Fruit fly (Drosophila melanogaster) whole organism, adult: ENCODE measurements around the gene CG42822.

Source experiments
- CG11617 ChIP-seq: fragments of 200-800 bp; sonication (Bioruptor generic); optimal IDR thresholded peaks from 2 replicates; lab custom pipeline; 2017; ENCODE audit warnings: mild to moderate bottlenecking, missing biosample characterization, missing genetic modification reagents, missing genetic modification characterization
- CG12768 ChIP-seq: fragments of 200-800 bp; sonication (Bioruptor generic); optimal IDR thresholded peaks from 2 replicates; lab custom pipeline; 2017; ENCODE audit warnings: missing biosample characterization, missing genetic modification characterization, mild to moderate bottlenecking, moderate library complexity, missing genetic modification reagents
- CG14711 ChIP-seq: fragments of 200-800 bp; sonication (Bioruptor generic); optimal IDR thresholded peaks from 2 replicates; lab custom pipeline; 2018; ENCODE audit warnings: missing biosample characterization, mild to moderate bottlenecking, missing genetic modification characterization, moderate library complexity
- CG1620 ChIP-seq: fragments of 200-800 bp; sonication (Bioruptor generic); optimal IDR thresholded peaks from 2 replicates; lab custom pipeline; 2016; ENCODE audit warnings: missing biosample characterization, missing genetic modification characterization
- CG33017 ChIP-seq: fragments of 200-800 bp; sonication (Bioruptor generic); optimal IDR thresholded peaks from 2 replicates; lab custom pipeline; 2018; ENCODE audit warnings: missing biosample characterization, mild to moderate bottlenecking, missing genetic modification characterization, moderate library complexity
- CG5204 ChIP-seq: fragments of 200-800 bp; sonication (Bioruptor generic); optimal IDR thresholded peaks from 2 replicates; lab custom pipeline; 2016; ENCODE audit warnings: missing biosample characterization, missing genetic modification characterization
- CG7045 ChIP-seq: fragments of 200-800 bp; sonication (Bioruptor generic); optimal IDR thresholded peaks from 2 replicates; lab custom pipeline; 2017; ENCODE audit warnings: missing biosample characterization, mild to moderate bottlenecking, missing genetic modification characterization
- CG7101 ChIP-seq: fragments of 200-800 bp; sonication (Bioruptor generic); optimal IDR thresholded peaks from 2 replicates; lab custom pipeline; 2018; ENCODE audit warnings: missing biosample characterization, mild to moderate bottlenecking, missing genetic modification characterization, moderate library complexity
- Clk ChIP-seq: fragments of 200-800 bp; sonication (Bioruptor generic); optimal IDR thresholded peaks from 2 replicates; lab custom pipeline; 2017; ENCODE audit warnings: missing biosample characterization, missing genetic modification characterization
- Crg-1 ChIP-seq: fragments of 200-800 bp; sonication (Bioruptor generic); optimal IDR thresholded peaks from 2 replicates; lab custom pipeline; 2016; ENCODE audit warnings: missing biosample characterization, missing genetic modification characterization
- Hr96 ChIP-seq: fragments of 200-800 bp; sonication (Bioruptor generic); optimal IDR thresholded peaks from 2 replicates; lab custom pipeline; 2016; ENCODE audit warnings: missing biosample characterization, missing genetic modification characterization
- Mnt ChIP-seq: fragments of 200-800 bp; sonication (Bioruptor generic); optimal IDR thresholded peaks from 2 replicates; lab custom pipeline; 2016; ENCODE audit warnings: missing biosample characterization, mild to moderate bottlenecking, missing genetic modification characterization
- bab1 ChIP-seq: fragments of 200-800 bp; sonication (Bioruptor generic); optimal IDR thresholded peaks from 3 replicates; lab custom pipeline; 2019; ENCODE audit warnings: missing biosample characterization, mild to moderate bottlenecking, missing genetic modification characterization, moderate library complexity
- cic ChIP-seq: fragments of 200-800 bp; sonication (Bioruptor generic); optimal IDR thresholded peaks from 2 replicates; lab custom pipeline; 2017; ENCODE audit warnings: missing biosample characterization, mild to moderate bottlenecking, missing genetic modification characterization, moderate library complexity
- cnc ChIP-seq, 2 experiments: fragments of >200 bp; optimal IDR thresholded peaks; 2 replicates each; lab custom pipeline; 2017
- kay ChIP-seq: fragments of 200-800 bp; sonication (Bioruptor generic); peaks from one replicate; lab custom pipeline; 2016; ENCODE audit warnings: missing biosample characterization, missing genetic modification characterization, borderline replicate concordance
- ovo ChIP-seq: fragments of 200-800 bp; sonication (Bioruptor generic); optimal IDR thresholded peaks from 2 replicates; lab custom pipeline; 2016; ENCODE audit warnings: missing biosample characterization, missing genetic modification characterization
- pad ChIP-seq: fragments of 200-800 bp; sonication (Bioruptor generic); optimal IDR thresholded peaks from 3 replicates; lab custom pipeline; 2017; ENCODE audit warnings: missing biosample characterization, missing genetic modification characterization, mild to moderate bottlenecking, moderate library complexity, missing genetic modification reagents
- tj ChIP-seq: fragments of 200-800 bp; sonication (Bioruptor generic); optimal IDR thresholded peaks from 3 replicates; lab custom pipeline; 2017; ENCODE audit warnings: missing biosample characterization, mild to moderate bottlenecking, missing genetic modification characterization, moderate library complexity
- toe ChIP-seq: fragments of 200-800 bp; sonication (Bioruptor generic); optimal IDR thresholded peaks from 2 replicates; lab custom pipeline; 2016; ENCODE audit warnings: missing biosample characterization, missing genetic modification characterization

CG42822 gene

dm6 chr3R:17412458-17413127, 1.1 kb upstream of the CG42822 start, which contains the start of gene CG42821:
TSS of gene CG42821 (plus strand) at chr3R:17413077.
- peak; percentile 23 for TF ChIP-seq bab1 (GFP tag; lab: Kevin White, UChicago)
- peak; percentile 29 for TF ChIP-seq CG14711 (tag; lab: Kevin White, UChicago)
- no peak for TF ChIP-seq ovo

DNA sequence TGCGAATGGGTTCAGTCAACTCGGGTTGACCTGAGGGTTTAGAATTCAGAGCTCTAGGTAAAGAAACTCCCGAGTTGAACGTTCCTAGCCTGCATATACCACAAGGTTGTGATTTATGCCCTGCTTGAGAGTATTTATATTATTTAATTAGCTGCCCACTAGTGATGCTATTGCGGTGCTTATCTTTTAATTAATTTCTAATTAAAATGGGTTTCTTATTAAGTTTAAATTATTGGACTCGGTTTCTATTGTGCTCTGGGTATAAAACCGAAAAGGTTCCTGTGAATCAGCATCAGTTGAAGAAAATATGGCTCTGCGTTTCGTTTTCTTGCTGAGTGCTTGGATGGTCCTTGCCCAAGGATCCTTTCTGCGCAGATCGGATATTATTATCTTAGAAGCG, 1.7 kb downstream of the CG42822 start, which contains the start of gene CG5866:
Gene CG5866 (plus strand): TSS at position 301 of the 400 bp plus-strand sequence.
- no peak for TF ChIP-seq tj (GFP tag; lab: Kevin White, UChicago)
- no peak for TF ChIP-seq CG5204 (GFP tag; lab: Kevin White, UChicago)
- TF ChIP-seq CG7101 (tag; lab: Kevin White, UChicago) = no peak
- TF ChIP-seq bab1 (GFP tag; lab: Kevin White, UChicago) = no peak
- no peak for TF ChIP-seq CG33017 (tag; lab: Kevin White, UChicago)

DNA sequence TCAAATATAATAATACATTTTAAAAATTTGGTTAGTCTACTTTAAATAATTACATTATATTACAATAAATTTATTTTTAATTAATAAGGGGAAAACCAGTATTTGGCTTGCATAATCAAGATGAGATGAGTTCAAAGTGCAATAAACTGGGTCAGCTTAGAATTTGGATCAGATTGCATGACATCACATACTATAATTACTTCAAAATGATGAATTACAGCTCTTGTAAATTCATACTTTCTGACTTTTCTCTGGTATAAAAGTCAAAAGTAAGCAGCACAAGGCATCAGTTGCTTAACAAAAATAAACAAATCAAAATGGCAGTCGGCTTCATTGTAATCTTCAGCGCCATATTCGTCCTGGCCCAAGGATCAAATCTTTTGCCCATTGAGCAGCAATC, 3.5 kb downstream of the CG42822 start, which contains the start of gene CG33333:
Gene CG33333 (plus strand): TSS at position 301 of the 400 bp plus-strand sequence.
- no peak for TF ChIP-seq CG5204 (GFP tag; lab: Kevin White, UChicago)
- no peak for TF ChIP-seq pad
- TF ChIP-seq bab1 (GFP tag; lab: Kevin White, UChicago) = no peak
- TF ChIP-seq tj (GFP tag; lab: Kevin White, UChicago) = no peak
- TF ChIP-seq cnc (optimal IDR thresholded peaks at IDR 0.05; lab: Kevin White, UChicago) = no peak
- no peak for TF ChIP-seq Hr96 (GFP tag; lab: Kevin White, UChicago)
- TF ChIP-seq cic (GFP tag; lab: Kevin White, UChicago) = no peak
- TF ChIP-seq toe = no peak
- no peak for TF ChIP-seq CG7101 (tag; lab: Kevin White, UChicago)
- TF ChIP-seq CG33017 (tag; lab: Kevin White, UChicago) = no peak
- TF ChIP-seq Clk (GFP tag; lab: Kevin White, UChicago) = no peak
- no peak for TF ChIP-seq CG7045 (GFP tag; lab: Kevin White, UChicago)
- TF ChIP-seq Crg-1 (GFP tag; lab: Kevin White, UChicago) = no peak
- no peak for TF ChIP-seq CG12768 (GFP tag; lab: Kevin White, UChicago)

DNA sequence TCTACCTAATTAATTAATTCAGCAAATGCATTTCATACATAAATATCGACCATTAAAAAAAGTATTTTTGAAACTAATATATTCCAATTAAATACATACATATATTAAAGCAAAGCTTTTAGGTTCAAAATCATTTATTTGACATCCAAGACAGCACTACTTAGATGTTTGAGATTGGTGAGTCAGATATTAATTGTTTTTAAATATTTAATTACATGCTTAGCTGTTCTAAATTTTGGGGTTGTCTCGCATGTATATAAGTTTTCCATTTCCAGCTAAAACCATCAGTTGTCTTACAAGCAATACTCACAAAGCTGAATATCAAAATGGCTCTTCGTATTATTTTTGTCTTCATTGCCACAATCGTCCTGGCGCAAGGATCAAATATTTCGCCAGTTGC, 4.8 kb downstream of the CG42822 start, which contains the start of gene CG42834:
Gene CG42834 (plus strand): TSS at position 301 of the 400 bp plus-strand sequence.
- TF ChIP-seq CG7045 (GFP tag; lab: Kevin White, UChicago) = no peak
- TF ChIP-seq CG33017 (tag; lab: Kevin White, UChicago) = no peak
- no peak for TF ChIP-seq Mnt (GFP tag; lab: Kevin White, UChicago)
- TF ChIP-seq bab1 (GFP tag; lab: Kevin White, UChicago) = no peak
- TF ChIP-seq pad = no peak
- no peak for TF ChIP-seq toe
- TF ChIP-seq ovo = no peak
- TF ChIP-seq CG7101 (tag; lab: Kevin White, UChicago) = no peak
- no peak for TF ChIP-seq cic (GFP tag; lab: Kevin White, UChicago)
- no peak for TF ChIP-seq CG1620
- TF ChIP-seq CG12768 (GFP tag; lab: Kevin White, UChicago) = no peak
- no peak for TF ChIP-seq CG11617 (GFP tag; lab: Kevin White, UChicago)

- TF ChIP-seq CG33017 (tag; lab: Kevin White, UChicago) (no peak), cnc (optimal IDR thresholded peaks at IDR 0.05; lab: Kevin White, UChicago) (no peak), kay (GFP tag; lab: Kevin White, UChicago) (no peak), CG11617 (GFP tag; lab: Kevin White, UChicago) (no peak)
These were observed 6.6 kb downstream of the CG42822 start, which contains the start of gene CG42835 for dm6 chr3R:17420338-17420737. TSS of gene CG42835 (plus strand) at chr3R:17420638.

dm6 chr3R:17422102-17422501, 8.4 kb downstream of the CG42822 start, which contains the start of gene CG14332:
TSS of gene CG14332 (minus strand) at chr3R:17422202.
- no peak for TF ChIP-seq CG12768 (GFP tag; lab: Kevin White, UChicago)
- TF ChIP-seq CG1620 = no peak
- TF ChIP-seq tj (GFP tag; lab: Kevin White, UChicago) = no peak
- TF ChIP-seq toe = no peak
- no peak for TF ChIP-seq ovo
- TF ChIP-seq cnc (optimal IDR thresholded peaks at IDR 0.05; lab: Kevin White, UChicago) = no peak
- TF ChIP-seq Mnt (GFP tag; lab: Kevin White, UChicago) = no peak
- TF ChIP-seq Hr96 (GFP tag; lab: Kevin White, UChicago) = no peak
- TF ChIP-seq pad = no peak
- TF ChIP-seq Crg-1 (GFP tag; lab: Kevin White, UChicago) = no peak
- TF ChIP-seq Clk (GFP tag; lab: Kevin White, UChicago) = no peak
- no peak for TF ChIP-seq CG11617 (GFP tag; lab: Kevin White, UChicago)
- no peak for TF ChIP-seq CG5204 (GFP tag; lab: Kevin White, UChicago)
- no peak for TF ChIP-seq CG7101 (tag; lab: Kevin White, UChicago)
- TF ChIP-seq bab1 (GFP tag; lab: Kevin White, UChicago) = no peak
- TF ChIP-seq cic (GFP tag; lab: Kevin White, UChicago) = no peak
- TF ChIP-seq CG7045 (GFP tag; lab: Kevin White, UChicago) = no peak
- TF ChIP-seq CG14711 (tag; lab: Kevin White, UChicago) = no peak
- TF ChIP-seq CG33017 (tag; lab: Kevin White, UChicago) = no peak
